Worm (Caenorhabditis elegans) whole organism, L4/young adult: ENCODE data around the gene ztf-28.
"Not testable (repeated sequence)": the region's sequence is repeated elsewhere in the genome, so short reads cannot be mapped to it uniquely, and the experiment has no call there.

ENCODE experiments used
- W03F9.2 ChIP-seq: fragments of 150-350 bp; optimal IDR thresholded peaks from 2 replicates; lab custom pipeline; 2014; ENCODE audit warnings: missing biosample characterization, missing genetic modification characterization
- dao-5 ChIP-seq: sonication (generic microtip); optimal IDR thresholded peaks from 2 replicates; lab custom pipeline; 2016; ENCODE audit warnings: missing genotype, missing genetic modification characterization, moderate library complexity, missing compliant biosample characterization
- him-1 ChIP-seq: sonication (generic microtip); optimal IDR thresholded peaks from 2 replicates; lab custom pipeline; 2016; ENCODE audit warnings: missing genotype, missing genetic modification reagents, missing genetic modification characterization, missing compliant biosample characterization

The ztf-28 gene

ce11 chrV:2090321-2090720 is at the start of gene ztf-28:
Gene ztf-28 (plus strand): TSS chrV:2090669.
- not testable (repeated sequence) for TF ChIP-seq him-1, W03F9.2, dao-5

- no peak for TF ChIP-seq dao-5
- no peak for TF ChIP-seq W03F9.2
- no peak for TF ChIP-seq him-1
Measured at ce11 chrV:2045956-2046355, 44.5 kb upstream of the ztf-28 start, which contains the start of gene Y40B10A.5. Gene Y40B10A.5 (minus strand): TSS chrV:2046056.

- TF ChIP-seq W03F9.2 (no peak), him-1 (no peak), dao-5 (no peak)
Measured at ce11 chrV:2050136-2050535, 40.3 kb upstream of the ztf-28 start, which contains the start of gene comt-4. Gene comt-4 (minus strand): TSS chrV:2050185.

- TF ChIP-seq dao-5 (no peak), W03F9.2 (no peak), him-1 (no peak)
Measured at ce11 chrV:2050790-2051189, 39.7 kb upstream of the ztf-28 start.

- TF ChIP-seq W03F9.2 (no peak), dao-5 (no peak), him-1 (no peak)
Measured at ce11 chrV:2051507-2051906, 39.0 kb upstream of the ztf-28 start, which contains the start of gene Y40B10A.11. Gene Y40B10A.11 (minus strand): TSS chrV:2051607.

ce11 chrV:2053509-2053908 is 37.0 kb upstream of the ztf-28 start, which contains the start of gene comt-5:
Gene comt-5 (minus strand): TSS chrV:2053609.
- TF ChIP-seq dao-5 (no peak), W03F9.2 (no peak), him-1 (no peak)

- TF ChIP-seq him-1 = no peak
- TF ChIP-seq dao-5 = no peak
- no peak for TF ChIP-seq W03F9.2
Measured at ce11 chrV:2054254-2054653, 36.2 kb upstream of the ztf-28 start.

ce11 chrV:2055765-2056504 is 34.5 kb upstream of the ztf-28 start:
- TF ChIP-seq dao-5 = no peak
- no peak for TF ChIP-seq him-1
- no peak for TF ChIP-seq W03F9.2

ce11 chrV:2057324-2057723 is 33.1 kb upstream of the ztf-28 start, which contains the start of gene comt-3:
Gene comt-3 (plus strand): TSS chrV:2057537.
- TF ChIP-seq him-1 = no peak
- TF ChIP-seq W03F9.2 = no peak
- TF ChIP-seq dao-5 = no peak

- TF ChIP-seq him-1 = no peak
- TF ChIP-seq W03F9.2 = no peak
- no peak for TF ChIP-seq dao-5
Measured at ce11 chrV:2066780-2067179, 23.7 kb upstream of the ztf-28 start, which contains the start of gene nhr-86. Gene nhr-86 (minus strand): TSS chrV:2066850.

ce11 chrV:2067419-2067818 is 23.1 kb upstream of the ztf-28 start:
- TF ChIP-seq W03F9.2 (peak; percentile 44), him-1 (no peak)

- no peak for TF ChIP-seq W03F9.2
- no peak for TF ChIP-seq dao-5
- TF ChIP-seq him-1 = no peak
Measured at ce11 chrV:2067985-2068499, 22.4 kb upstream of the ztf-28 start, which contains the start of gene lbp-9. Gene lbp-9 (plus strand): TSS chrV:2068449.

- TF ChIP-seq dao-5 (no peak), W03F9.2 (no peak)
Measured at ce11 chrV:2068728-2069443, 21.6 kb upstream of the ztf-28 start.

ce11 chrV:2072807-2073206 is 17.7 kb upstream of the ztf-28 start, which contains the start of gene Y40B10A.9:
Gene Y40B10A.9 (minus strand): TSS chrV:2072907.
- TF ChIP-seq dao-5 (no peak), him-1 (no peak), W03F9.2 (no peak)

- TF ChIP-seq him-1 (no peak), W03F9.2 (no peak), dao-5 (no peak)
Measured at ce11 chrV:2076043-2076442, 14.4 kb upstream of the ztf-28 start.

ce11 chrV:2081269-2081668 is 9.2 kb upstream of the ztf-28 start:
- TF ChIP-seq dao-5 = no peak
- no peak for TF ChIP-seq him-1
- TF ChIP-seq W03F9.2 = no peak
